Fruit fly (Drosophila melanogaster) whole organism, embryonic: Measurements from ENCODE around the gene Fbw5.

Experiments used
- CG10274 ChIP-seq: fragments of 200-800 bp; sonication (Bioruptor generic); optimal IDR thresholded peaks from 3 replicates; lab custom pipeline; 2017; ENCODE audit warnings: missing biosample characterization, mild to moderate bottlenecking, missing genetic modification characterization
- CG11093 ChIP-seq: fragments of 200-800 bp; sonication (Bioruptor generic); IDR thresholded peaks from 3 replicates; pipeline ENCODE4 v1.3.6; 2022; ENCODE audit warnings: missing biosample characterization, missing genetic modification characterization
- CG1233 ChIP-seq: fragments of 200-800 bp; sonication (Bioruptor generic); optimal IDR thresholded peaks from 4 replicates; lab custom pipeline; 2018; ENCODE audit warnings: missing biosample characterization, mild to moderate bottlenecking, missing genetic modification characterization
- CG14014 ChIP-seq: fragments of 200-800 bp; sonication (Bioruptor generic); IDR thresholded peaks from 2 replicates; pipeline ENCODE4 v1.3.6; 2022; ENCODE audit warnings: missing biosample characterization, missing genetic modification characterization
- CG14965 ChIP-seq: fragments of 200-800 bp; sonication (Bioruptor generic); optimal IDR thresholded peaks from 2 replicates; lab custom pipeline; 2016; ENCODE audit warnings: missing biosample characterization, missing genetic modification characterization, borderline replicate concordance
- CG17829 ChIP-seq: fragments of 200-800 bp; optimal IDR thresholded peaks from 2 replicates; lab custom pipeline; 2019; ENCODE audit warnings: missing biosample characterization, mild to moderate bottlenecking, missing genetic modification characterization, moderate library complexity
- CG2889 ChIP-seq: fragments of 200-800 bp; sonication (Bioruptor generic); IDR thresholded peaks from 3 replicates; pipeline ENCODE4 v1.3.6; 2022; ENCODE audit warnings: missing biosample characterization, missing genetic modification characterization
- CG30020 ChIP-seq: fragments of 200-800 bp; optimal IDR thresholded peaks from 2 replicates; lab custom pipeline; 2019; ENCODE audit warnings: missing biosample characterization, mild to moderate bottlenecking, missing genetic modification characterization, moderate library complexity
- CG31365 ChIP-seq: fragments of 200-800 bp; sonication (Bioruptor generic); optimal IDR thresholded peaks from 2 replicates; lab custom pipeline; 2018; ENCODE audit warnings: missing biosample characterization, mild to moderate bottlenecking, missing genetic modification characterization
- CG34376 ChIP-seq: fragments of 200-800 bp; sonication (Bioruptor generic); optimal IDR thresholded peaks from 2 replicates; lab custom pipeline; 2018; ENCODE audit warnings: missing biosample characterization, mild to moderate bottlenecking, missing genetic modification characterization
- CG5245 ChIP-seq: fragments of 200-800 bp; sonication (Bioruptor generic); optimal IDR thresholded peaks from 3 replicates; lab custom pipeline; 2016; ENCODE audit warnings: missing biosample characterization, missing genetic modification characterization
- CG7987 ChIP-seq: fragments of 200-800 bp; sonication (Bioruptor generic); optimal IDR thresholded peaks from 2 replicates; lab custom pipeline; 2018; ENCODE audit warnings: missing biosample characterization, mild to moderate bottlenecking, missing genetic modification characterization, moderate library complexity
- CG8089 ChIP-seq: fragments of 200-800 bp; sonication (Bioruptor generic); optimal IDR thresholded peaks from 3 replicates; lab custom pipeline; 2016; ENCODE audit warnings: missing biosample characterization, missing genetic modification characterization
- CG8765 ChIP-seq: fragments of 200-800 bp; sonication (Bioruptor generic); IDR thresholded peaks from 2 replicates; pipeline ENCODE4 v1.3.6; 2022; ENCODE audit warnings: missing biosample characterization, missing genetic modification characterization
- Deaf1 ChIP-seq: fragments of 200-800 bp; optimal IDR thresholded peaks from 3 replicates; lab custom pipeline; 2019; ENCODE audit warnings: missing biosample characterization, mild to moderate bottlenecking, missing genetic modification characterization, moderate library complexity
- Dll ChIP-seq: fragments of 200-800 bp; sonication (Bioruptor generic); IDR thresholded peaks from 4 replicates; pipeline ENCODE4 v1.3.6; 2022; ENCODE audit warnings: missing biosample characterization, missing genetic modification characterization; ENCODE audit not compliant: partially characterized antibody
- Elba2 ChIP-seq: fragments of 200-800 bp; sonication (Bioruptor generic); optimal IDR thresholded peaks from 3 replicates; lab custom pipeline; 2016; ENCODE audit warnings: missing biosample characterization, missing genetic modification characterization
- Fer1 ChIP-seq: fragments of 200-800 bp; sonication (Bioruptor generic); optimal IDR thresholded peaks from 2 replicates; lab custom pipeline; 2017; ENCODE audit warnings: missing biosample characterization, mild to moderate bottlenecking, missing genetic modification characterization
- Jarid2 ChIP-seq: fragments of 200-800 bp; sonication (Bioruptor generic); optimal IDR thresholded peaks from 3 replicates; lab custom pipeline; 2017; ENCODE audit warnings: mild to moderate bottlenecking, missing biosample characterization, missing genetic modification reagents, missing genetic modification characterization
- Lim3 ChIP-seq: fragments of 200-800 bp; sonication (Bioruptor generic); IDR thresholded peaks from 2 replicates; pipeline ENCODE4 v1.3.6; 2022; ENCODE audit warnings: missing biosample characterization, missing genetic modification characterization
- MESR4 ChIP-seq: fragments of 200-800 bp; sonication (Bioruptor generic); optimal IDR thresholded peaks from 2 replicates; lab custom pipeline; 2018; ENCODE audit warnings: missing biosample characterization, mild to moderate bottlenecking, missing genetic modification characterization, moderate library complexity
- Sox102F ChIP-seq: fragments of 200-800 bp; sonication (Bioruptor generic); optimal IDR thresholded peaks from 2 replicates; lab custom pipeline; 2018; ENCODE audit warnings: missing biosample characterization, mild to moderate bottlenecking, missing genetic modification characterization, moderate library complexity
- Taf1 ChIP-seq: fragments of 200-800 bp; sonication (Bioruptor generic); IDR thresholded peaks from 2 replicates; pipeline ENCODE4 v1.3.6; 2022; ENCODE audit warnings: missing biosample characterization, missing genetic modification characterization
- ato ChIP-seq: fragments of 200-800 bp; sonication (Bioruptor generic); IDR thresholded peaks from 2 replicates; pipeline ENCODE4 v1.3.6; 2022; ENCODE audit warnings: missing biosample characterization, missing genetic modification characterization; ENCODE audit not compliant: partially characterized antibody
- bab2 ChIP-seq: fragments of 200-800 bp; sonication (Bioruptor generic); optimal IDR thresholded peaks from 2 replicates; lab custom pipeline; 2016; ENCODE audit warnings: missing biosample characterization, missing genetic modification characterization
- bowl ChIP-seq: fragments of 200-800 bp; sonication (Bioruptor generic); IDR thresholded peaks from 2 replicates; pipeline ENCODE4 v1.3.6; 2022; ENCODE audit warnings: missing biosample characterization, missing genetic modification characterization
- chif ChIP-seq, 2 experiments: fragments of 200-800 bp; sonication (Bioruptor generic); optimal IDR thresholded peaks; 3 replicates each; lab custom pipeline; 2016; ENCODE audit warnings: missing biosample characterization in 2 of 2, missing genetic modification characterization in 2 of 2
- chinmo ChIP-seq: fragments of 200-800 bp; sonication (Bioruptor generic); IDR thresholded peaks from 4 replicates; pipeline ENCODE4 v1.3.6; 2022; ENCODE audit warnings: missing biosample characterization, missing genetic modification characterization; ENCODE audit not compliant: partially characterized antibody
- cwo ChIP-seq: fragments of 200-800 bp; sonication (Bioruptor generic); optimal IDR thresholded peaks from 3 replicates; lab custom pipeline; 2017; ENCODE audit warnings: missing biosample characterization, missing genetic modification characterization, mild to moderate bottlenecking, moderate library complexity, missing genetic modification reagents
- dan ChIP-seq: fragments of 200-800 bp; sonication (Bioruptor generic); IDR thresholded peaks from 2 replicates; pipeline ENCODE4 v1.3.6; 2022; ENCODE audit warnings: missing biosample characterization, missing genetic modification characterization
- dati ChIP-seq: fragments of 200-800 bp; sonication (Bioruptor generic); IDR thresholded peaks from 2 replicates; pipeline ENCODE4 v1.3.6; 2022; ENCODE audit warnings: missing biosample characterization, missing genetic modification characterization
- emc ChIP-seq: fragments of 200-800 bp; sonication (Bioruptor generic); optimal IDR thresholded peaks from 2 replicates; lab custom pipeline; 2016; ENCODE audit warnings: missing biosample characterization, missing genetic modification characterization
- fd64A ChIP-seq: fragments of 200-800 bp; sonication (Bioruptor generic); optimal IDR thresholded peaks from 3 replicates; lab custom pipeline; 2018; ENCODE audit warnings: missing biosample characterization, mild to moderate bottlenecking, missing genetic modification characterization
- ftz-f1 ChIP-seq: fragments of 200-800 bp; sonication (Bioruptor generic); optimal IDR thresholded peaks from 2 replicates; lab custom pipeline; 2016; ENCODE audit warnings: missing biosample characterization, missing genetic modification characterization
- ham ChIP-seq: fragments of 200-800 bp; sonication (Bioruptor generic); IDR thresholded peaks from 2 replicates; pipeline ENCODE4 v1.3.6; 2022; ENCODE audit warnings: missing biosample characterization, missing genetic modification characterization
- hth ChIP-seq: fragments of >200 bp; optimal IDR thresholded peaks from 2 replicates; lab custom pipeline; 2017; ENCODE audit warnings: inconsistent platforms
- lab ChIP-seq: fragments of 200-800 bp; sonication (Bioruptor generic); optimal IDR thresholded peaks from 3 replicates; lab custom pipeline; 2017; ENCODE audit warnings: missing biosample characterization, missing genetic modification characterization, mild to moderate bottlenecking, moderate library complexity, missing genetic modification reagents
- lilli ChIP-seq: fragments of 200-800 bp; sonication (Bioruptor generic); optimal IDR thresholded peaks from 3 replicates; lab custom pipeline; 2016; ENCODE audit warnings: missing biosample characterization, missing genetic modification characterization
- nau ChIP-seq: fragments of 200-800 bp; sonication (Bioruptor generic); optimal IDR thresholded peaks from 3 replicates; lab custom pipeline; 2017; ENCODE audit warnings: missing biosample characterization, mild to moderate bottlenecking, missing genetic modification characterization, missing genetic modification reagents
- odd ChIP-seq: fragments of 200-800 bp; sonication (Bioruptor generic); optimal IDR thresholded peaks from 2 replicates; lab custom pipeline; 2017; ENCODE audit warnings: missing biosample characterization, mild to moderate bottlenecking, missing genetic modification characterization
- org-1 ChIP-seq: fragments of 200-800 bp; sonication (Bioruptor generic); optimal IDR thresholded peaks from 2 replicates; lab custom pipeline; 2017; ENCODE audit warnings: missing biosample characterization, missing genetic modification characterization
- pros ChIP-seq: fragments of 200-800 bp; sonication (Bioruptor generic); optimal IDR thresholded peaks from 3 replicates; lab custom pipeline; 2019; ENCODE audit warnings: missing biosample characterization, mild to moderate bottlenecking, missing genetic modification characterization, moderate library complexity
- sc ChIP-seq, 3 experiments: fragments of >200 bp in 2 of 3; fragments of 200-800 bp in 1 of 3; sonication (Bioruptor generic) in 1 of 3; optimal IDR thresholded peaks; 2 replicates in 2 of 3; 3 replicates in 1 of 3; lab custom pipeline; 2017; ENCODE audit warnings: mild to moderate bottlenecking in 1 of 3, missing biosample characterization in 1 of 3, missing genetic modification characterization in 1 of 3, missing genetic modification reagents in 1 of 3
- schlank ChIP-seq: fragments of 200-800 bp; sonication (Bioruptor generic); optimal IDR thresholded peaks from 2 replicates; lab custom pipeline; 2018; ENCODE audit warnings: missing biosample characterization, mild to moderate bottlenecking, missing genetic modification characterization
- sens ChIP-seq: fragments of 200-800 bp; sonication (Bioruptor generic); peaks from one replicate; lab custom pipeline; 2016; ENCODE audit warnings: missing biosample characterization, missing genetic modification characterization
- slp2 ChIP-seq: fragments of 200-800 bp; sonication (Bioruptor generic); optimal IDR thresholded peaks from 2 replicates; lab custom pipeline; 2016; ENCODE audit warnings: missing biosample characterization, missing genetic modification characterization
- sna ChIP-seq: fragments of 200-800 bp; sonication (Bioruptor generic); IDR thresholded peaks from 2 replicates; pipeline ENCODE4 v1.3.6; 2022; ENCODE audit warnings: missing biosample characterization, missing genetic modification characterization; ENCODE audit not compliant: partially characterized antibody
- stc ChIP-seq: fragments of 200-800 bp; sonication (Bioruptor generic); IDR thresholded peaks from 2 replicates; pipeline ENCODE4 v1.3.6; 2022; ENCODE audit warnings: missing biosample characterization, missing genetic modification characterization
- unpg ChIP-seq: fragments of 200-800 bp; sonication (Bioruptor generic); optimal IDR thresholded peaks from 3 replicates; lab custom pipeline; 2018; ENCODE audit warnings: missing biosample characterization, mild to moderate bottlenecking, missing genetic modification characterization, moderate library complexity

Fbw5 gene

dm6 chr2L:6047528-6048160, 18.1 kb downstream of the Fbw5 start, which contains the start of gene IPIP (continued):
- TF ChIP-seq CG31365 (tag; lab: Kevin White, UChicago): peak; percentile 24
- 0 out of 2 replicates have a peak, but pooled peaks have one; percentile 9 for TF ChIP-seq stc (GFP tag; lab: Robert Waterston, UW)
- no peak for TF ChIP-seq CG8089 (GFP tag; lab: Kevin White, UChicago)
- TF ChIP-seq CG34376 (GFP tag; lab: Kevin White, UChicago): peak; percentile 24
- TF ChIP-seq schlank (tag; lab: Kevin White, UChicago): no peak
- peak; percentile 2 for TF ChIP-seq cwo (GFP tag; lab: Kevin White, UChicago)
- peak; percentile 34 for TF ChIP-seq lilli (GFP tag; lab: Kevin White, UChicago)
- peak in 1 of 2 experiments; percentile 24 for TF ChIP-seq chif (GFP tag; optimal IDR thresholded peaks at IDR 0.05; lab: Kevin White, UChicago)
- TF ChIP-seq lab (GFP tag; lab: Kevin White, UChicago): peak; percentile 60
- peak; percentile 54 for TF ChIP-seq CG7987 (GFP tag; lab: Kevin White, UChicago)
- peak; percentile 66 for TF ChIP-seq ftz-f1 (GFP tag; lab: Kevin White, UChicago)
- TF ChIP-seq hth (lab: Kevin White, UChicago): no peak
- no peak for TF ChIP-seq Sox102F
- peak; percentile 13; the same call in 1 of the 2 replicates for TF ChIP-seq dati (GFP tag; lab: Robert Waterston, UW)
- TF ChIP-seq sna: 0 out of 2 replicates have a peak, but pooled peaks have one; percentile 21
- TF ChIP-seq CG11093 (GFP tag; lab: Robert Waterston, UW): no peak
- TF ChIP-seq CG5245 (GFP tag; lab: Kevin White, UChicago): no peak
- no peak for TF ChIP-seq sc (optimal IDR thresholded peaks at IDR 0.05; lab: Kevin White, UChicago)
- no peak for TF ChIP-seq sc (GFP tag; optimal IDR thresholded peaks at IDR 0.05; lab: Kevin White, UChicago)
- TF ChIP-seq bowl (GFP tag; lab: Robert Waterston, UW): no peak
- TF ChIP-seq Taf1 (GFP tag; lab: Robert Waterston, UW): no peak
- no peak for TF ChIP-seq CG8765 (GFP tag; lab: Robert Waterston, UW)
- peak; percentile 74; the same call in 3 of the 4 replicates for TF ChIP-seq Dll (GFP tag; lab: Robert Waterston, UW)
- TF ChIP-seq CG17829 (tag; lab: Kevin White, UChicago): peak; percentile 44
- no peak for TF ChIP-seq CG2889 (GFP tag; lab: Robert Waterston, UW)
- TF ChIP-seq bab2 (GFP tag; lab: Kevin White, UChicago): no peak
- TF ChIP-seq CG10274 (GFP tag; lab: Kevin White, UChicago): no peak
- no peak for TF ChIP-seq org-1
- no peak for TF ChIP-seq fd64A (GFP tag; lab: Kevin White, UChicago)
- no peak for TF ChIP-seq Lim3 (GFP tag; lab: Robert Waterston, UW)
- TF ChIP-seq CG14965 (GFP tag; lab: Kevin White, UChicago): no peak
- peak; percentile 91 for TF ChIP-seq MESR4 (GFP tag; lab: Kevin White, UChicago)
- TF ChIP-seq ato (GFP tag; lab: Robert Waterston, UW): peak; percentile 85
- TF ChIP-seq ham (GFP tag; lab: Robert Waterston, UW): no peak
- no peak for TF ChIP-seq dan (GFP tag; lab: Robert Waterston, UW)
- peak; percentile 80; the same call in 1 of the 4 replicates for TF ChIP-seq chinmo
- TF ChIP-seq CG30020 (tag; lab: Kevin White, UChicago): peak; percentile 61
- TF ChIP-seq Fer1 (GFP tag; lab: Kevin White, UChicago): peak; percentile 4
- TF ChIP-seq sens: peak; percentile 25
- no peak for TF ChIP-seq emc
- TF ChIP-seq Jarid2 (GFP tag; lab: Kevin White, UChicago): no peak
- no peak for TF ChIP-seq Elba2 (GFP tag; lab: Kevin White, UChicago)
- peak; percentile 68 for TF ChIP-seq Deaf1
- peak; percentile 53 for TF ChIP-seq CG1233 (GFP tag; lab: Kevin White, UChicago)
- peak; percentile 6 for TF ChIP-seq odd (GFP tag; lab: Kevin White, UChicago)
- TF ChIP-seq unpg (GFP tag; lab: Kevin White, UChicago): no peak
- TF ChIP-seq CG14014 (GFP tag; lab: Robert Waterston, UW): no peak
- TF ChIP-seq pros (GFP tag; lab: Kevin White, UChicago): no peak
- TF ChIP-seq slp2 (GFP tag; lab: Kevin White, UChicago): no peak
- TF ChIP-seq nau (GFP tag; lab: Kevin White, UChicago): no peak
